Fruit fly (Drosophila melanogaster): ENCODE results near the gene Pgant5.

DNA sequence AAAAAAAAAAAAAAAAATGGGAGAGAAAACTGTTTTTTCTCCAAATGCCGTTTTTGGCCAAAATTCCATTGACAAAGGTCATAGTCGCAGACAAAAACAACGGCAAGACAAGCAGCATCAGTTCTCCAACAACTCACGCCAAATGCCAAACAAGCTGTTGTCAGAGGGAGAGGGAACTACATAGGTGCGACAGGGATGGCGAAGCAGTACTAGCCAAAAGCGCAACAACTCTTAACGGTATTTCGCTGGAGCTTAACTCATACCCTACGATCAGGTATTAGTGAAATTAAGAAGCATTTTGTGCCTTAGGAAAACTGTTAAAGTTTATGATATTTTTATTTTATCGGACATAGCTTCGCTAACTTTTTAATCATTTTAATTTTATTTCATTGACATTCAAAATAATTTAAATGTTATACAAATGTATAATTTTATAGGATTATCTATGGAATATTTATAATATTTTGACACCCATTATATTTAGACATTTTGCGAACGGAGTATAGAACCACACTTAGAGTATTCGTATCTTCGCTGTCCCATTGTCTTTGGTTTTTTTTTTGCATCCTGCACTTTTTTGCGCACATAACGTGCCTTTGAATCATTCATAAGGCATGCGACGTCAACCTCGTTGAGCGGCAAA, 13.0 kb downstream of the Pgant5 start:
- no peak for TF ChIP-seq sens-2 (GFP tag; IDR thresholded peaks at IDR 0.05)
- TF ChIP-seq Ets97D (GFP tag; optimal IDR thresholded peaks at IDR 0.05), result no peak
- no peak for TF ChIP-seq Six4 (GFP tag; optimal IDR thresholded peaks at IDR 0.05)
- no peak for TF ChIP-seq Taf1 (GFP tag; IDR thresholded peaks at IDR 0.05)
- no peak for TF ChIP-seq CG7839 (tag; optimal IDR thresholded peaks at IDR 0.05)
